Fruit fly (Drosophila melanogaster): ENCODE measurements around the gene CG3513.

- TF ChIP-seq acj6 (GFP tag; optimal IDR thresholded peaks at IDR 0.05) = no peak
- no peak for TF ChIP-seq Eip78C (GFP tag)
- no peak for TF ChIP-seq Eip75B (GFP tag; optimal IDR thresholded peaks at IDR 0.05)
- no peak for TF ChIP-seq CG15336 (GFP tag; IDR thresholded peaks at IDR 0.05)
- no peak for TF ChIP-seq CG10669 (GFP tag; optimal IDR thresholded peaks at IDR 0.05)
- TF ChIP-seq Smox (GFP tag; optimal IDR thresholded peaks at IDR 0.05) = no peak
- no peak for TF ChIP-seq Blimp-1 (GFP tag; optimal IDR thresholded peaks at IDR 0.05)
- no peak for TF ChIP-seq CG11902 (GFP tag; optimal IDR thresholded peaks at IDR 0.05)
Measured at dm6 chr2L:3668451-3668850, 24.5 kb downstream of the CG3513 start, which contains the start of gene Sfp24Ba.

Measured in whole organism, prepupa.